Worm (Caenorhabditis elegans): Measurements from ENCODE around the gene F43C11.6.

F43C11.6 gene

ce11 chrII:2390884-2391283, 48.7 kb downstream of the F43C11.6 start, which contains the start of gene F16G10.10:
F16G10.10 (minus strand) TSS chrII:2390984.
- TF ChIP-seq somi-1 (GFP tag; optimal IDR thresholded peaks at IDR 0.05) = no peak
- TF ChIP-seq T07F8.4 (tag; optimal IDR thresholded peaks at IDR 0.05) = no peak
- TF ChIP-seq F57A8.1 (GFP tag; optimal IDR thresholded peaks at IDR 0.05) = no peak
- TF ChIP-seq K12H6.12 (tag; optimal IDR thresholded peaks at IDR 0.05) = no peak
- no peak for TF ChIP-seq efl-1 (GFP tag; optimal IDR thresholded peaks at IDR 0.05)
- TF ChIP-seq atf-7 (tag; optimal IDR thresholded peaks at IDR 0.05) = no peak
- no peak for TF ChIP-seq nfya-2 (GFP tag; IDR thresholded peaks at IDR 0.05)
- TF ChIP-seq unc-62 (GFP tag; optimal IDR thresholded peaks at IDR 0.05) = no peak
- no peak for TF ChIP-seq akir-1 (GFP tag; optimal IDR thresholded peaks at IDR 0.05)
